Worm (Caenorhabditis elegans) whole organism, L3 larva: ENCODE data around the gene micu-1.

Experiments used
- ama-1 ChIP-seq: fragments of 150-350 bp; optimal IDR thresholded peaks from 2 replicates; lab custom pipeline; 2018
- ceh-9 ChIP-seq: sonication (generic microtip); optimal IDR thresholded peaks from 2 replicates; lab custom pipeline; 2018; ENCODE audit warnings: missing biosample characterization, missing genetic modification characterization
- egl-27 ChIP-seq: sonication (generic microtip); optimal IDR thresholded peaks from 4 replicates; lab custom pipeline; 2017; ENCODE audit warnings: missing biosample characterization, missing genetic modification reagents, missing genetic modification characterization
- elt-2 ChIP-seq: sonication (generic microtip); optimal IDR thresholded peaks from 2 replicates; lab custom pipeline; 2016; ENCODE audit warnings: missing genetic modification reagents, mild to moderate bottlenecking, missing genetic modification characterization, missing compliant biosample characterization
- fkh-10 ChIP-seq: sonication (generic microtip); optimal IDR thresholded peaks from 2 replicates; lab custom pipeline; 2017; ENCODE audit warnings: missing biosample characterization, missing genetic modification reagents, missing genetic modification characterization
- fkh-2 ChIP-seq: fragments of 150-350 bp; optimal IDR thresholded peaks from 2 replicates; lab custom pipeline; 2014; ENCODE audit warnings: missing biosample characterization, missing genetic modification reagents, missing genetic modification characterization
- fos-1 ChIP-seq: fragments of 150-350 bp; optimal IDR thresholded peaks from 2 replicates; lab custom pipeline; 2014; ENCODE audit warnings: missing biosample characterization, missing genetic modification characterization
- jun-1 ChIP-seq: fragments of 150-350 bp; optimal IDR thresholded peaks from 2 replicates; lab custom pipeline; 2014; ENCODE audit warnings: missing biosample characterization, missing genetic modification reagents, missing genetic modification characterization
- nhr-12 ChIP-seq: fragments of 150-350 bp; optimal IDR thresholded peaks from 2 replicates; lab custom pipeline; 2014; ENCODE audit warnings: missing biosample characterization, missing genetic modification characterization
- nhr-237 ChIP-seq: fragments of 150-350 bp; optimal IDR thresholded peaks from 2 replicates; lab custom pipeline; 2014; ENCODE audit warnings: missing biosample characterization, missing genetic modification characterization
- pha-4 ChIP-seq: fragments of 150-350 bp; optimal IDR thresholded peaks from 2 replicates; lab custom pipeline; 2014; ENCODE audit warnings: missing biosample characterization, missing genetic modification reagents, missing genetic modification characterization
- pqm-1 ChIP-seq: fragments of 150-350 bp; optimal IDR thresholded peaks from 2 replicates; lab custom pipeline; 2017; ENCODE audit warnings: missing biosample characterization, missing genetic modification characterization, inconsistent platforms
- skn-1 ChIP-seq: fragments of 150-350 bp; optimal IDR thresholded peaks from 2 replicates; lab custom pipeline; 2014; ENCODE audit warnings: missing biosample characterization, missing genetic modification characterization
- unc-62 ChIP-seq: fragments of 150-350 bp; sonication (generic microtip); optimal IDR thresholded peaks from 4 replicates; lab custom pipeline; 2014; ENCODE audit warnings: missing biosample characterization, missing genetic modification reagents, missing genetic modification characterization
- ztf-11 ChIP-seq: fragments of 150-350 bp; optimal IDR thresholded peaks from 2 replicates; lab custom pipeline; 2014; ENCODE audit warnings: missing biosample characterization, missing genetic modification characterization
- ztf-4 ChIP-seq: fragments of 150-350 bp; optimal IDR thresholded peaks from 2 replicates; lab custom pipeline; 2014; ENCODE audit warnings: missing biosample characterization, missing genetic modification characterization

Gene micu-1

DNA sequence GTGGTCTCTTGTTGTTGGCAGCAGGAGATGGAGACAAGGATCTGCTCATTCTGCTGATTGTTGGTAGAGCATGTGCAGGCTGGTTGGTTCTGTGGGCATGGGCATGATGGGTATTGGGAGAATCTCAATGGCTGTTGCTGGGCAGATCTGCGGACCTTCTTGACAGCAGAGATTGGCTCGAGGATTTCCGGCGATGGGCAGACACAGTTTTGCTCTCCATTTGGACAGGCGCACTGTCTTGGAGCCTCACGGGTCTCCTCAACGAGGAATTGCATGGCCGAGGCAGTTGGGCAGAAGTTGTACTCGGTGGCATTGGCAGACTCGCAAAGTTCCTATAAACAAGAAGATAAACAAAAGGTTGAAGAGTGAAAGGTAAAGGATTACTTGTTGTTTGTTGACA lies 32.8 kb downstream of the micu-1 start:
- TF ChIP-seq fos-1 (tag; lab: Kevin White, UChicago), result no peak
- peak; percentile 50 for TF ChIP-seq pha-4 (tag; lab: Kevin White, UChicago)

DNA sequence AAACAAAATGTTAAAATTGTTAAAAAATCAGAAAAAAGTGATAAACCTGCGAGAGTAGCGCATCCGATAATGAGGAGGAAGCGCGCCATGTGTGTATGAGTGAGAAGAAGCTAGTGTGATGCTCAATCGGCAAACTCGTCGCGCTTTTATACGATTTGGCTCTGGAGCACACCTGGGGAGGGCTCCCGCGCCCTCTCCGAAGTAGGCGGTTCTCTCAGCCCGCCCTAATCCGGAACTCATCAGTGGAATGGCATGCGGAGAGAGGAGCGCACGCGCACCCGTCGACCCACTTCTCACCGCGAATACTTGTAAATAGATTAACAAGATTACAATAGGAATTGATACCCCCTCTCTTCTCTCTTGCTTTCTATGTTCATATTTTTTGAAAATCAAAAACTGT lies 33.6 kb downstream of the micu-1 start, which contains the start of gene pqn-74:
Gene pqn-74, minus strand, starts transcription at position 122 of the 400 bp plus-strand sequence.
- TF ChIP-seq pha-4 (tag; lab: Kevin White, UChicago) (peak; percentile 28), unc-62 (GFP tag; lab: Kevin White, UChicago) (no peak)

DNA sequence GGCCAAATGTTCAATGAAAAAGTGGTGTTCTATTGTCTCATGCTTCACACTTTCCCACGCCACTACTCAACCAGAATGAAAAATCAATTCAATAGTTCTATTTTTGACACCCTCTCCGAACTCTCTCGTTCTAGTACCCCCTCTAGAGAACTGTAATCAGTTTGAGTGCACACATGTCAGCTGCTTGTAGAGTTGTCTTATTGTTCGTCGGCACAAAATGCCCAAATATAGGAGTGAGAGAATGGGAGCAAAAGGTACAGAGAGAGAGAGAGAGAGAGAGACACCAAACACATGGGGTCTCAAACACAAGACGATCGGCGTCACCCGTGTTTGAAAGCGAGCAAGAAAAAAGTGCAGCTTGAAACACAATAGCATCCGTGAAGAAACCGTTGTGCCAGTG lies 36.6 kb downstream of the micu-1 start:
- TF ChIP-seq elt-2 (tag; lab: Kevin White, UChicago), result peak; percentile 76
- TF ChIP-seq egl-27 (tag; lab: Kevin White, UChicago), result no peak
- TF ChIP-seq pha-4 (tag; lab: Kevin White, UChicago), result peak; percentile 61
- TF ChIP-seq pqm-1 (tag; lab: Kevin White, UChicago), result peak; percentile 49

DNA sequence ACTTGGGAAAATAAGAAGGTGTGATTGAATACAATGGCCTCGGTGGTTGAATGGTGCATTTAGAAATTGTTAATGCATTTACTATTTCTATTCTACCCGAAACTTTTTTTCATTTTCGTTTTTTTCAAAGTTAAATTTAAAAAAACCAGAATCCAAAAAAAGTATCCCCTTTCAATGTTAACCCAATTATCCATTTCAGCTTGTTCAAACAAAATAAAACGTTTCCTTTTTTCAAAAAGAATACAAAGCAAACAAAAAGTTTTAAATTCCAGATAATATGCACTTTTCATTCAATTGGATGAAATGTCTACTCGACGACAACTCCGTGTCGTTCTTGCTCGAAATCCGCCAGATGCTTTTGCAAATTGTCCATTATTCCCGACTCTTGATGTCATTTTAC lies 44.8 kb downstream of the micu-1 start, which contains the start of gene W02A2.5:
Gene W02A2.5, plus strand, starts transcription at position 301 of the 400 bp plus-strand sequence.
- TF ChIP-seq skn-1 (tag; lab: Kevin White, UChicago), result no peak
- TF ChIP-seq ztf-4, result no peak

DNA sequence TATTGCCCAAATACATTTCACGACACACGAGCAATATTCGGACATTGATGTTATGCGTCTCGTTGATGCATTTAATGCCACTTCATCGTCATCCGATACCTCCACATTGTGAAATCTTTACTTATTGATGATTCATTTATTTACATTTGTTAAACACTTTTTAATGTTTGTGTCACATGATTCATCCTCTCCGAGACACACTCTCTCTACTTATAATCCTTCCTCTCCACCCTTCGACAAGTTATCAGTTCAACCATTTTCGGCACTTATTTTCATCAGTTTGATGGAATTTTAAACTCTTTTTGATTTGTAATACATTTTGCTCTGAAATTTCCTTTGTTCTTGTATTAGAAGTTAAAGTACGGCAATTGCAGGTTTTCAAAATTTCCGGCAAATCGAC lies 48.4 kb downstream of the micu-1 start:
- TF ChIP-seq ceh-9 (tag; lab: Kevin White, UChicago), result no peak
- no peak for TF ChIP-seq fkh-10 (GFP tag; lab: Kevin White, UChicago)
- peak; percentile 64 for TF ChIP-seq pqm-1 (tag; lab: Kevin White, UChicago)
- peak; percentile 36 for TF ChIP-seq fos-1 (tag; lab: Kevin White, UChicago)
- TF ChIP-seq pha-4 (tag; lab: Kevin White, UChicago), result peak; percentile 99
- TF ChIP-seq elt-2 (tag; lab: Kevin White, UChicago), result peak; percentile 66
- peak; percentile 85 for TF ChIP-seq jun-1 (tag; lab: Kevin White, UChicago)

DNA sequence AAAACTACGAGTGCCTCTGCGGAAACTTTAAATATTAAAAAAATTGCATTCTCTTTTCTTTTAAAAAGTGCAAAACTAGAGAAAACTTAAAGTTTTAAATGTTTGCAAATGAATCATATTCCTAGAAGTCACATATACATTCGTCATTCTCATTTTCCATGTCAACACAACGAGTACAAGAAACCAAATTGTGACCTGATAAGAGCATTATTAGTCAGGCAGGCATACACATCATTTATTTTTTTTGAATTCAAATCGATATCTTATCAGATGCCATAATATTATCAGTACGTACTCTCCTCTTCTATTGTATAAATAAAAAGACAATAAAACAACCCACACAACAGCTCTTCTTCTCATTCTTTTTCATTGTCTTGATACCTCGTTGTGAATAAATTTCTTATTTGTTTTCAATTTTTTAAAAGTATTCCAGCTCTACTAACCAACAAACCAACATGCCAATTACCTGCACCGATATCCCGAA lies 49.5 kb downstream of the micu-1 start, which contains the start of gene W02A2.9:
Gene W02A2.9, plus strand, starts transcription at position 434 of the 484 bp plus-strand sequence.
- TF ChIP-seq nhr-12 (tag; lab: Kevin White, UChicago), result no peak
- TF ChIP-seq fkh-2 (tag; lab: Kevin White, UChicago), result no peak
- TF ChIP-seq pqm-1 (tag; lab: Kevin White, UChicago), result peak; percentile 99
- TF ChIP-seq fkh-10 (GFP tag; lab: Kevin White, UChicago), result no peak
- no peak for TF ChIP-seq ztf-11
- TF ChIP-seq jun-1 (tag; lab: Kevin White, UChicago), result peak; percentile 60
- peak; percentile 89 for TF ChIP-seq elt-2 (tag; lab: Kevin White, UChicago)
- TF ChIP-seq pha-4 (tag; lab: Kevin White, UChicago), result peak; percentile 87

DNA sequence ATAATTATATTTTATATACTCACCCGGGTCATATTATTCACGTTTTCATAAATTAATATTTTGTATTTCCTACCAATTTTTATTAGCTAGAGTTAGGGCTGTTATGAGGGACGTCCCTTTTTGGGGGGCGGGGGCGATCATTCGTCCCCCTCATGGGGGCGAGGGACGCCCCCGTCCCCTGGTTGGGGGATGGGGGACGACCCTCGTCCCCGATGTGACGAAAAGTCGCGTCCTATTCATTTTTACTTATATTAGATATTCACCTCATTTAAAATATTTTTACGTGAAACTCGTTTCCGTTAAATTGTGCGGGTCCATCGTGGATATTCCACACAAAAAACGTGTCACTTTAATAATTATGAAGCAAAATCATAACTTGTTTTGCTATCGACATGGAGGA lies 50.9 kb downstream of the micu-1 start, which contains the start of gene W02A2.12:
Gene W02A2.12, minus strand, starts transcription at position 240 of the 400 bp plus-strand sequence.
- TF ChIP-seq nhr-237 (tag; lab: Kevin White, UChicago) (no peak), ama-1 (no peak), ceh-9 (tag; lab: Kevin White, UChicago) (no peak)
